Worm (Caenorhabditis elegans) whole organism, mixed stage, embryonic: ENCODE measurements around the gene col-44.

Experiments used
- M03D4.4 ChIP-seq: sonication (generic microtip); optimal IDR thresholded peaks from 2 replicates; lab custom pipeline; 2017; ENCODE audit warnings: mild to moderate bottlenecking, missing genetic modification characterization, missing compliant biosample characterization
- bed-3 ChIP-seq: fragments of 200-800 bp; sonication (Bioruptor generic); optimal IDR thresholded peaks from 3 replicates; lab custom pipeline; 2018; ENCODE audit warnings: mild to moderate bottlenecking, missing genetic modification characterization, moderate library complexity, missing compliant biosample characterization
- blmp-1 ChIP-seq: fragments of 150-350 bp; optimal IDR thresholded peaks from 2 replicates; lab custom pipeline; 2014; ENCODE audit warnings: missing biosample characterization, missing genetic modification characterization
- ceh-39 ChIP-seq: fragments of 150-350 bp; optimal IDR thresholded peaks from 2 replicates; lab custom pipeline; 2014; ENCODE audit warnings: missing biosample characterization, missing genetic modification characterization
- ceh-43 ChIP-seq: fragments of 200-800 bp; sonication (Bioruptor generic); optimal IDR thresholded peaks from 2 replicates; lab custom pipeline; 2018; ENCODE audit warnings: mild to moderate bottlenecking, missing genetic modification characterization, moderate library complexity, missing compliant biosample characterization
- ces-1 ChIP-seq: fragments of 150-350 bp; optimal IDR thresholded peaks from 2 replicates; lab custom pipeline; 2014; ENCODE audit warnings: missing biosample characterization, missing genetic modification reagents, missing genetic modification characterization
- drap-1 ChIP-seq: fragments of 200-800 bp; sonication (Bioruptor generic); optimal IDR thresholded peaks from 3 replicates; lab custom pipeline; 2018; ENCODE audit warnings: mild to moderate bottlenecking, missing genetic modification characterization, missing compliant biosample characterization
- elt-1 ChIP-seq: sonication (generic microtip); optimal IDR thresholded peaks from 2 replicates; lab custom pipeline; 2017; ENCODE audit warnings: missing genetic modification characterization, mild to moderate bottlenecking, missing compliant biosample characterization, antibody characterized with exemption, moderate library complexity, borderline replicate concordance; ENCODE audit not compliant: insufficient read depth
- elt-3 ChIP-seq: fragments of 150-350 bp; optimal IDR thresholded peaks from 2 replicates; lab custom pipeline; 2014; ENCODE audit warnings: missing biosample characterization, missing genetic modification characterization
- ham-2 ChIP-seq: fragments of 200-800 bp; sonication (Bioruptor generic); optimal IDR thresholded peaks from 2 replicates; lab custom pipeline; 2018; ENCODE audit warnings: mild to moderate bottlenecking, missing genetic modification characterization, missing compliant biosample characterization
- hlh-1 ChIP-seq: fragments of 150-350 bp; optimal IDR thresholded peaks from 2 replicates; lab custom pipeline; 2014; ENCODE audit warnings: missing biosample characterization, missing genetic modification reagents, missing genetic modification characterization
- lin-13 ChIP-seq: fragments of 150-350 bp; optimal IDR thresholded peaks from 2 replicates; lab custom pipeline; 2014; ENCODE audit warnings: missing biosample characterization, missing genetic modification characterization
- lin-32 ChIP-seq: fragments of 200-800 bp; sonication (Bioruptor generic); optimal IDR thresholded peaks from 2 replicates; lab custom pipeline; 2018; ENCODE audit warnings: mild to moderate bottlenecking, missing genetic modification characterization, missing compliant biosample characterization
- lsy-2 ChIP-seq: fragments of 150-350 bp; optimal IDR thresholded peaks from 2 replicates; lab custom pipeline; 2014; ENCODE audit warnings: missing biosample characterization, missing genetic modification characterization
- mab-5 ChIP-seq: fragments of 150-350 bp; optimal IDR thresholded peaks from 2 replicates; lab custom pipeline; 2014; ENCODE audit warnings: missing biosample characterization, missing genetic modification characterization
- mep-1 ChIP-seq: fragments of 150-350 bp; optimal IDR thresholded peaks from 2 replicates; lab custom pipeline; 2017; ENCODE audit warnings: missing biosample characterization, missing genetic modification reagents, missing genetic modification characterization, inconsistent platforms
- mls-2 ChIP-seq: sonication (generic microtip); optimal IDR thresholded peaks from 2 replicates; lab custom pipeline; 2016; ENCODE audit warnings: mild to moderate bottlenecking, missing genetic modification characterization, moderate library complexity, missing compliant biosample characterization
- nhr-12 ChIP-seq: fragments of 150-350 bp; optimal IDR thresholded peaks from 2 replicates; lab custom pipeline; 2014; ENCODE audit warnings: missing biosample characterization, missing genetic modification characterization
- nhr-2 ChIP-seq: fragments of 150-350 bp; optimal IDR thresholded peaks from 2 replicates; lab custom pipeline; 2014; ENCODE audit warnings: missing biosample characterization, missing genetic modification characterization
- nhr-237 ChIP-seq: fragments of 150-350 bp; optimal IDR thresholded peaks from 2 replicates; lab custom pipeline; 2014; ENCODE audit warnings: missing biosample characterization, missing genetic modification characterization
- nhr-28 ChIP-seq: fragments of 150-350 bp; optimal IDR thresholded peaks from 2 replicates; lab custom pipeline; 2014; ENCODE audit warnings: missing biosample characterization, missing genetic modification characterization
- nhr-76 ChIP-seq: sonication (generic microtip); optimal IDR thresholded peaks from 2 replicates; lab custom pipeline; 2017; ENCODE audit warnings: missing biosample characterization, missing genetic modification characterization
- sem-2 ChIP-seq: fragments of 200-800 bp; sonication (Bioruptor generic); optimal IDR thresholded peaks from 2 replicates; lab custom pipeline; 2018; ENCODE audit warnings: mild to moderate bottlenecking, missing genetic modification characterization, missing compliant biosample characterization
- snpc-4 ChIP-seq: fragments of 150-350 bp; optimal IDR thresholded peaks from 2 replicates; lab custom pipeline; 2014; ENCODE audit warnings: missing biosample characterization, missing genetic modification characterization
- sptf-1 ChIP-seq: sonication (generic microtip); optimal IDR thresholded peaks from 2 replicates; lab custom pipeline; 2017; ENCODE audit warnings: mild to moderate bottlenecking, missing genetic modification characterization, moderate library complexity, missing compliant biosample characterization
- tbx-8 ChIP-seq: fragments of 200-800 bp; sonication (Bioruptor generic); optimal IDR thresholded peaks from 2 replicates; lab custom pipeline; 2018; ENCODE audit warnings: mild to moderate bottlenecking, missing genetic modification characterization, moderate library complexity, missing compliant biosample characterization
- unc-39 ChIP-seq: fragments of 150-350 bp; optimal IDR thresholded peaks from 2 replicates; lab custom pipeline; 2014; ENCODE audit warnings: missing biosample characterization, missing genetic modification characterization
- unc-62 ChIP-seq: fragments of 150-350 bp; optimal IDR thresholded peaks from 2 replicates; lab custom pipeline; 2014; ENCODE audit warnings: missing biosample characterization, missing genetic modification reagents, missing genetic modification characterization
- zip-8 ChIP-seq: fragments of 150-350 bp; optimal IDR thresholded peaks from 2 replicates; lab custom pipeline; 2014; ENCODE audit warnings: missing biosample characterization, missing genetic modification characterization
- ztf-11 ChIP-seq: fragments of 150-350 bp; optimal IDR thresholded peaks from 2 replicates; lab custom pipeline; 2014; ENCODE audit warnings: missing biosample characterization, missing genetic modification characterization

The col-44 gene

DNA sequence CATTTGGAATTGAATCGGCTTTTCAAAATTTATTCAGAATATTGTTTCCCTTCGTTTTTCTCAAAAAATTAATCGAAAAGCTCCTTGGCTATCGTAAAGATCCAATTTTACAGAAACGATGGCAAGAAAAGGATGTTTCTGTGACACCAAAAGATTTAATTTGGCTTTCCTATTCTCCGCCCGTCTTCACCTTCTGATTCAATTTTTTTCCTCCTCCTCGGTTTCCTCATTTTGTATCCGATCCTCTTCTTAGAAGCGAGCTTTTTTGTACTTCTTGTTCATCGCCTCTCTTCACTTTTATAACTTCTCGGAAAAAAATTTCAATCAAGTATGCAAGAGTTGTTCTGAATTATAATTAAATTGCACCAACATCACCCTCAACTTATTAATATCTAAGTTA is 18.8 kb downstream of the col-44 start:
- TF ChIP-seq elt-1 (no peak), ztf-11 (tag; lab: Kevin White, UChicago) (no peak), ces-1 (GFP tag; lab: Kevin White, UChicago) (peak; percentile 48)
- TF ChIP-seq, all 35 proteins: peak for 1

DNA sequence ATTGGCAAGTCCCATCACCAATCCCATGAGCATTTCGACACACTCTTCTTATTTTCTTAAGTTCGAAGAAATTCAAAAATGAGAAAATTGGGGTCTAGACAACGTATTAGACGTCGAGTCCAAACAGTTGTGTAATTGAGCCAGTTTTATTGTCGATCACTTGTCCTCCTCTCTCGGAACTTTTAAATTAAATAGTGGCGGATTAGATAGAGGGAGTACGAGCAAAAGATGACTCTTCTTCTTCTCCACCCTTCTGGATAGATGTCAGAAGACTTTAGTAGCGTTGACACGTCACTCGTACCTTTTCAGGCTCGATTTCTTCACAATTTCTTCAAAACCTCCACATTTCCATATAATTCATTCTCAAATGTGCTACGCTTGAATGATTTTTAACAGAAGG is 23.9 kb downstream of the col-44 start:
- TF ChIP-seq ces-1 (GFP tag; lab: Kevin White, UChicago), result peak; percentile 35
- TF ChIP-seq zip-8 (tag; lab: Kevin White, UChicago), result no peak

DNA sequence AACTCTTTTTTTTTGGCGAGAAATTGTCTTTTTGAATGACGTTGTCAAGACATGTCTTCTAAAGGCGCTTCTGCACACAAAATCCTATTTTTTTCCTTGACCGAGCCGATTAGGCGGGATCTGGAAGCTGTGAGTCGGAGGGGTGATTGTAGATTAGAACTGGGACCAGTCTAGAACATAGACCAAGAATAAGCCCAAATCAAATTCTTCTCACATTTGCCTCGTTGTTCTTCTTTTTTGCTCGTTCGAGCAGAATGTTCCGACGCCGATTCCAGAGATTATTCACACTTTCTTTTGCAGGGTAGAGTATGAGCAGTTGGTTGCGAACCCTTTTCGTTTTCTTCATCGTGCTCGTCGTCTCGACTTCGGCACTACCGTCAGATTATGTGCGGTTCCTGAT is 27.3 kb downstream of the col-44 start, which contains the start of gene nlp-53:
nlp-53 (plus strand) TSS at position 301 of the 400 bp plus-strand sequence.
- TF ChIP-seq nhr-12 (tag; lab: Kevin White, UChicago), result no peak

DNA sequence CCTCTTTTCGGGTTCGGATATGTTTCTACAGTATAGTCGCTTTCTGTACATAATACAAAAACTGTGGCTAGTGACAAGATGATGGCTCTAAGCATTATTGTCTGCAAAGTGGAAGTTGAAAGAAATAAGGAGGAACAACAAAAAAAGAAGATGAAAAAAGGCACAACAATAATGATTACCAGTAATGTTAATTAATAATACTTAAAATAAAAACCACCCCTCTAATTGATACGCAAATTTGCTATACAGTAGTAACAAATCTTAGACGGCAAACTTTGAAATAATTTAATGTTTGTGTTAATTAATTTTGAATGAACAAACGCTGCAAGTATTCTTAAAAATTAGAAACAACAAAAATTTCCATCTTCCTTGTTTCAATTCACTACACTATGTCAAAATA is 30.4 kb downstream of the col-44 start, which contains the start of gene Y12A6A.1:
Y12A6A.1 (minus strand) TSS at position 101 of the 400 bp plus-strand sequence.
- no peak for TF ChIP-seq tbx-8 (GFP tag; lab: Kevin White, UChicago)
- no peak for TF ChIP-seq lin-32 (GFP tag; lab: Kevin White, UChicago)
- no peak for TF ChIP-seq ham-2 (GFP tag; lab: Kevin White, UChicago)
- TF ChIP-seq hlh-1 (tag; lab: Kevin White, UChicago), result no peak
- no peak for TF ChIP-seq elt-1
- no peak for TF ChIP-seq bed-3
- TF ChIP-seq M03D4.4 (tag; lab: Kevin White, UChicago), result no peak
- TF ChIP-seq lsy-2 (tag; lab: Kevin White, UChicago), result no peak
- TF ChIP-seq drap-1 (GFP tag; lab: Kevin White, UChicago), result no peak
- no peak for TF ChIP-seq nhr-237
- TF ChIP-seq zip-8 (tag; lab: Kevin White, UChicago), result no peak
- no peak for TF ChIP-seq ceh-39 (tag; lab: Kevin White, UChicago)
- TF ChIP-seq mep-1 (tag; lab: Kevin White, UChicago), result no peak
- no peak for TF ChIP-seq sem-2
- TF ChIP-seq nhr-12 (tag; lab: Kevin White, UChicago), result no peak
- TF ChIP-seq ceh-43 (GFP tag; lab: Kevin White, UChicago), result no peak
- TF ChIP-seq unc-62 (GFP tag; lab: Kevin White, UChicago), result no peak
- TF ChIP-seq, all 35 proteins: peak for 0

DNA sequence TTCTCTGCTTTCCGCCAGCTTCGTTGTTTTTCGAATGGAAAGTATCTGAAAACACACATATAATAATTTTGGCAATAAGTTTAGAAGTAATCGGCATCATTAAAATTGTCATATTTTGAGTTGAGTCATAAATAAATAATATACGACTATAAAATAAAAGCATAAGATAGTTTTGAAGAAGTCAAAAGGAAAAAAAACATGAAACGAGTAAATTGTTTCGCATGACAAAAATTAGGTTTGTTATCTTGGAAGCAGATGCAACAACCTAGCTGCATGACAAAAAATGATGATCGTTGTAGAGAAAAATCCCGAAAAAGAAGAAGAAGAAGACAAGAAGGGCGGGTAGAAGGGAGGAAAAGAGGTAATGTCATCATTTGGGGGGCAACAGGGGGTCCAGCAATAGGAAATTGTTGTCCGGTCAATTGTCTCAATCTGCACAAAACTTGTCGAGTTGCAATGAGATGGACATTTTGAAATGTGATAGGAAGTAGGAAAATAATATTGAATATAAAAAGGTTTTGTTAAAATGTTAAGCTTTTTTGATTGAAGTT is 39.9 kb downstream of the col-44 start, which contains the start of gene nlg-1:
nlg-1 (minus strand) TSS at position 51 of the 551 bp plus-strand sequence.
- TF ChIP-seq blmp-1 (tag; lab: Kevin White, UChicago), result no peak
- peak; percentile 77 for TF ChIP-seq ces-1 (GFP tag; lab: Kevin White, UChicago)
- no peak for TF ChIP-seq lin-13

DNA sequence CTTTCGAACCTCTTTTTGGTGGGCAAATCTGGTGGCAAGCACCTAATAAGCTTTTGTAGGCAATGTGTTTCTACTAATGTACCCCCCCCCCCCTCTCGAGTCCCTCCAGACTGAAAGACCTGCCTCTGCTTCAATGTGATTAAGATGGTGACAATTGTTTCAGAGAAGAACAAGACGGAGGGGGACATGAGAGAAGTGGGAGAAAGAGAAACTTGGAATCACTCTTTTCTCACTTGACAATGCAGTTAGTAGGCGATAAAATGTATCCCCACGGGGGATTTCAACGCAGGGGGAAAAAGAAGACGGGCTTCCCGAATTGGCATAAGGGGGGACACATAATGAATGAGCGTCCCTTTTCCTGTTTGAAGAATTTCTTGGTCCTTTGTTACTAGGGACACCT is 41.0 kb downstream of the col-44 start:
- TF ChIP-seq snpc-4 (tag; lab: Kevin White, UChicago) (no peak), sptf-1 (tag; lab: Kevin White, UChicago) (peak; percentile 17), ces-1 (GFP tag; lab: Kevin White, UChicago) (peak; percentile 79), nhr-28 (no peak), nhr-2 (tag; lab: Kevin White, UChicago) (no peak), mls-2 (tag; lab: Kevin White, UChicago) (no peak), M03D4.4 (tag; lab: Kevin White, UChicago) (no peak), lin-32 (GFP tag; lab: Kevin White, UChicago) (no peak), drap-1 (GFP tag; lab: Kevin White, UChicago) (no peak), mep-1 (tag; lab: Kevin White, UChicago) (no peak), nhr-76 (tag; lab: Kevin White, UChicago) (no peak), ceh-39 (tag; lab: Kevin White, UChicago) (no peak), unc-39 (no peak), ceh-43 (GFP tag; lab: Kevin White, UChicago) (no peak), elt-3 (no peak), mab-5 (tag; lab: Kevin White, UChicago) (no peak)
